Fruit fly (Drosophila melanogaster) whole organism, embryonic: Measurements from ENCODE around the gene Cpr65Az.

Experiments
- Atf3 ChIP-seq: fragments of 200-800 bp; sonication (Bioruptor generic); optimal IDR thresholded peaks from 3 replicates; lab custom pipeline; 2016; ENCODE audit warnings: missing biosample characterization, missing genetic modification characterization
- Atf6 ChIP-seq: fragments of 200-800 bp; sonication (Bioruptor generic); IDR thresholded peaks from 2 replicates; pipeline ENCODE4 v1.3.6; 2022; ENCODE audit warnings: missing biosample characterization, missing genetic modification characterization
- CG10147 ChIP-seq: fragments of 200-800 bp; sonication (Bioruptor generic); optimal IDR thresholded peaks from 2 replicates; lab custom pipeline; 2019; ENCODE audit warnings: missing biosample characterization, mild to moderate bottlenecking, missing genetic modification characterization, moderate library complexity
- CG10654 ChIP-seq: fragments of 200-800 bp; sonication (Bioruptor generic); optimal IDR thresholded peaks from 2 replicates; lab custom pipeline; 2016; ENCODE audit warnings: missing biosample characterization, missing genetic modification characterization
- CG11085 ChIP-seq: fragments of 200-800 bp; sonication (Bioruptor generic); IDR thresholded peaks from 2 replicates; pipeline ENCODE4 v1.3.6; 2022; ENCODE audit warnings: missing biosample characterization, missing genetic modification characterization
- CG12219 ChIP-seq: fragments of 200-800 bp; sonication (Bioruptor generic); optimal IDR thresholded peaks from 3 replicates; lab custom pipeline; 2018; ENCODE audit warnings: missing biosample characterization, mild to moderate bottlenecking, missing genetic modification characterization
- CG1233 ChIP-seq: fragments of 200-800 bp; sonication (Bioruptor generic); optimal IDR thresholded peaks from 4 replicates; lab custom pipeline; 2018; ENCODE audit warnings: missing biosample characterization, mild to moderate bottlenecking, missing genetic modification characterization
- CG12769 ChIP-seq: fragments of 200-800 bp; sonication (Bioruptor generic); optimal IDR thresholded peaks from 2 replicates; lab custom pipeline; 2019; ENCODE audit warnings: missing biosample characterization, mild to moderate bottlenecking, missing genetic modification characterization, moderate library complexity
- CG13424 ChIP-seq: fragments of 200-800 bp; sonication (Bioruptor generic); optimal IDR thresholded peaks from 2 replicates; lab custom pipeline; 2019; ENCODE audit warnings: missing biosample characterization, mild to moderate bottlenecking, missing genetic modification characterization, moderate library complexity
- CG1529 ChIP-seq: fragments of 200-800 bp; sonication (Bioruptor generic); optimal IDR thresholded peaks from 3 replicates; lab custom pipeline; 2018; ENCODE audit warnings: missing biosample characterization, missing genetic modification characterization
- CG15514 ChIP-seq: fragments of 200-800 bp; sonication (Bioruptor generic); optimal IDR thresholded peaks from 3 replicates; lab custom pipeline; 2017; ENCODE audit warnings: missing biosample characterization, missing genetic modification characterization, mild to moderate bottlenecking, moderate library complexity, missing genetic modification reagents
- CG15601 ChIP-seq: fragments of 200-800 bp; sonication (Bioruptor generic); optimal IDR thresholded peaks from 3 replicates; lab custom pipeline; 2019; ENCODE audit warnings: missing biosample characterization, mild to moderate bottlenecking, missing genetic modification characterization, moderate library complexity
- CG16813 ChIP-seq: fragments of 200-800 bp; sonication (Bioruptor generic); IDR thresholded peaks from 3 replicates; pipeline ENCODE4 v1.3.6; 2022; ENCODE audit warnings: missing biosample characterization, missing genetic modification characterization; ENCODE audit not compliant: partially characterized antibody
- CG2120 ChIP-seq: fragments of 200-800 bp; sonication (Bioruptor generic); optimal IDR thresholded peaks from 3 replicates; lab custom pipeline; 2016; ENCODE audit warnings: missing biosample characterization, missing genetic modification characterization
- CG32772 ChIP-seq: fragments of 200-800 bp; sonication (Bioruptor generic); IDR thresholded peaks from 2 replicates; pipeline ENCODE4 v1.3.6; 2022; ENCODE audit warnings: missing biosample characterization, missing genetic modification characterization
- CG33213 ChIP-seq: fragments of 200-800 bp; sonication (Bioruptor generic); optimal IDR thresholded peaks from 3 replicates; lab custom pipeline; 2016; ENCODE audit warnings: missing biosample characterization, missing genetic modification characterization
- CG43689 ChIP-seq: fragments of 200-800 bp; sonication (Bioruptor generic); IDR thresholded peaks from 2 replicates; pipeline ENCODE4 v1.3.6; 2022; ENCODE audit warnings: missing biosample characterization, missing genetic modification characterization
- CG6272 ChIP-seq: fragments of 200-800 bp; sonication (Bioruptor generic); IDR thresholded peaks from 2 replicates; pipeline ENCODE4 v1.3.6; 2022; ENCODE audit warnings: missing biosample characterization, missing genetic modification characterization
- CG8478 ChIP-seq: fragments of >200 bp; optimal IDR thresholded peaks from 2 replicates; lab custom pipeline; 2018
- CG9609 ChIP-seq: fragments of 200-800 bp; sonication (Bioruptor generic); optimal IDR thresholded peaks from 3 replicates; lab custom pipeline; 2016; ENCODE audit warnings: missing biosample characterization, missing genetic modification characterization
- CG9876 ChIP-seq: fragments of 200-800 bp; sonication (Bioruptor generic); optimal IDR thresholded peaks from 2 replicates; lab custom pipeline; 2016; ENCODE audit warnings: missing biosample characterization, missing genetic modification characterization
- CTCF ChIP-seq: fragments of 200-800 bp; sonication (Bioruptor generic); optimal IDR thresholded peaks from 2 replicates; lab custom pipeline; 2017; ENCODE audit warnings: missing biosample characterization, mild to moderate bottlenecking, missing genetic modification characterization, moderate library complexity
- Dfd ChIP-seq, 2 experiments: fragments of >200 bp; optimal IDR thresholded peaks; 2 replicates each; lab custom pipeline; 2017; ENCODE audit warnings: missing biosample characterization in 2 of 2, missing genetic modification characterization in 2 of 2
- Dref ChIP-seq: fragments of 200-800 bp; sonication (Bioruptor generic); IDR thresholded peaks from 2 replicates; pipeline ENCODE4 v1.3.6; 2022; ENCODE audit warnings: missing biosample characterization, missing genetic modification characterization
- GATAe ChIP-seq: fragments of 200-800 bp; sonication (Bioruptor generic); conservative IDR thresholded peaks from 2 replicates; pipeline ENCODE4 v1.3.6; 2022; ENCODE audit warnings: missing biosample characterization, missing genetic modification characterization
- HLHmδ ChIP-seq: fragments of 200-800 bp; sonication (Bioruptor generic); optimal IDR thresholded peaks from 2 replicates; lab custom pipeline; 2018; ENCODE audit warnings: missing biosample characterization, mild to moderate bottlenecking, missing genetic modification characterization, moderate library complexity
- Jarid2 ChIP-seq: fragments of 200-800 bp; sonication (Bioruptor generic); optimal IDR thresholded peaks from 3 replicates; lab custom pipeline; 2017; ENCODE audit warnings: mild to moderate bottlenecking, missing biosample characterization, missing genetic modification reagents, missing genetic modification characterization
- Max ChIP-seq: fragments of 200-800 bp; sonication (Bioruptor generic); optimal IDR thresholded peaks from 2 replicates; lab custom pipeline; 2016; ENCODE audit warnings: missing biosample characterization, mild to moderate bottlenecking, missing genetic modification characterization
- Nf-YC ChIP-seq: fragments of 200-800 bp; optimal IDR thresholded peaks from 3 replicates; lab custom pipeline; 2019; ENCODE audit warnings: missing biosample characterization, mild to moderate bottlenecking, missing genetic modification characterization, moderate library complexity
- NfI ChIP-seq: fragments of 200-800 bp; sonication (Bioruptor generic); optimal IDR thresholded peaks from 3 replicates; lab custom pipeline; 2018; ENCODE audit warnings: missing biosample characterization, mild to moderate bottlenecking, missing genetic modification characterization, moderate library complexity
- Ravus ChIP-seq: fragments of 200-800 bp; sonication (Bioruptor generic); IDR thresholded peaks from 2 replicates; pipeline ENCODE4 v1.3.6; 2022; ENCODE audit warnings: missing biosample characterization, missing genetic modification characterization
- Sin3A ChIP-seq: fragments of >200 bp; optimal IDR thresholded peaks from 2 replicates; lab custom pipeline; 2018
- ara ChIP-seq: fragments of 200-800 bp; sonication (Bioruptor generic); IDR thresholded peaks from 2 replicates; pipeline ENCODE4 v1.3.6; 2022; ENCODE audit warnings: missing biosample characterization, missing genetic modification characterization
- bbx ChIP-seq: fragments of 200-800 bp; sonication (Bioruptor generic); IDR thresholded peaks from 2 replicates; pipeline ENCODE4 v1.3.6; 2022; ENCODE audit warnings: missing biosample characterization, missing genetic modification characterization; ENCODE audit not compliant: partially characterized antibody
- cas ChIP-seq: fragments of 200-800 bp; sonication (Bioruptor generic); IDR thresholded peaks from 2 replicates; pipeline ENCODE4 v1.3.6; 2022; ENCODE audit warnings: missing biosample characterization, missing genetic modification characterization
- cato ChIP-seq: fragments of 200-800 bp; sonication (Bioruptor generic); optimal IDR thresholded peaks from 2 replicates; lab custom pipeline; 2016; ENCODE audit warnings: missing biosample characterization, missing genetic modification characterization, borderline replicate concordance
- chn ChIP-seq: fragments of 200-800 bp; sonication (Bioruptor generic); optimal IDR thresholded peaks from 2 replicates; lab custom pipeline; 2016; ENCODE audit warnings: missing biosample characterization, missing genetic modification characterization
- ewg ChIP-seq: fragments of 200-800 bp; sonication (Bioruptor generic); optimal IDR thresholded peaks from 3 replicates; lab custom pipeline; 2017; ENCODE audit warnings: mild to moderate bottlenecking, missing biosample characterization, missing genetic modification reagents, missing genetic modification characterization
- exex ChIP-seq: fragments of 200-800 bp; sonication (Bioruptor generic); optimal IDR thresholded peaks from 4 replicates; lab custom pipeline; 2018; ENCODE audit warnings: missing biosample characterization, mild to moderate bottlenecking, missing genetic modification characterization, moderate library complexity
- hth ChIP-seq: fragments of >200 bp; optimal IDR thresholded peaks from 2 replicates; lab custom pipeline; 2017; ENCODE audit warnings: inconsistent platforms
- insv ChIP-seq, 2 experiments: fragments of 200-800 bp; sonication (Bioruptor generic); optimal IDR thresholded peaks; 3 replicates each; lab custom pipeline; 2016 to 2018; ENCODE audit warnings: missing biosample characterization in 2 of 2, missing genetic modification characterization in 2 of 2
- klu ChIP-seq: fragments of 200-800 bp; sonication (Bioruptor generic); IDR thresholded peaks from 2 replicates; pipeline ENCODE4 v1.3.6; 2022; ENCODE audit warnings: missing biosample characterization, missing genetic modification characterization
- nau ChIP-seq: fragments of 200-800 bp; sonication (Bioruptor generic); optimal IDR thresholded peaks from 3 replicates; lab custom pipeline; 2017; ENCODE audit warnings: missing biosample characterization, mild to moderate bottlenecking, missing genetic modification characterization, missing genetic modification reagents
- onecut ChIP-seq: fragments of 200-800 bp; sonication (Bioruptor generic); IDR thresholded peaks from 2 replicates; pipeline ENCODE4 v1.3.6; 2022; ENCODE audit warnings: missing biosample characterization, missing genetic modification characterization
- p53 ChIP-seq: fragments of 200-800 bp; sonication (Bioruptor generic); optimal IDR thresholded peaks from 2 replicates; lab custom pipeline; 2016; ENCODE audit warnings: missing biosample characterization, missing genetic modification characterization
- pnt ChIP-seq: fragments of 200-800 bp; sonication (Bioruptor generic); optimal IDR thresholded peaks from 3 replicates; lab custom pipeline; 2016; ENCODE audit warnings: missing biosample characterization, missing genetic modification characterization
- pros ChIP-seq: fragments of 200-800 bp; sonication (Bioruptor generic); optimal IDR thresholded peaks from 3 replicates; lab custom pipeline; 2019; ENCODE audit warnings: missing biosample characterization, mild to moderate bottlenecking, missing genetic modification characterization, moderate library complexity
- pum ChIP-seq: fragments of 200-800 bp; sonication (Bioruptor generic); optimal IDR thresholded peaks from 2 replicates; lab custom pipeline; 2016; ENCODE audit warnings: missing biosample characterization, missing genetic modification characterization
- slp2 ChIP-seq: fragments of 200-800 bp; sonication (Bioruptor generic); optimal IDR thresholded peaks from 2 replicates; lab custom pipeline; 2016; ENCODE audit warnings: missing biosample characterization, missing genetic modification characterization
- sug ChIP-seq: fragments of 200-800 bp; optimal IDR thresholded peaks from 2 replicates; lab custom pipeline; 2019; ENCODE audit warnings: missing biosample characterization, mild to moderate bottlenecking, missing genetic modification characterization, moderate library complexity
- vvl ChIP-seq: fragments of 200-800 bp; sonication (Bioruptor generic); IDR thresholded peaks from 2 replicates; pipeline ENCODE4 v1.3.6; 2022; ENCODE audit warnings: missing biosample characterization, missing genetic modification characterization

The Cpr65Az gene

DNA sequence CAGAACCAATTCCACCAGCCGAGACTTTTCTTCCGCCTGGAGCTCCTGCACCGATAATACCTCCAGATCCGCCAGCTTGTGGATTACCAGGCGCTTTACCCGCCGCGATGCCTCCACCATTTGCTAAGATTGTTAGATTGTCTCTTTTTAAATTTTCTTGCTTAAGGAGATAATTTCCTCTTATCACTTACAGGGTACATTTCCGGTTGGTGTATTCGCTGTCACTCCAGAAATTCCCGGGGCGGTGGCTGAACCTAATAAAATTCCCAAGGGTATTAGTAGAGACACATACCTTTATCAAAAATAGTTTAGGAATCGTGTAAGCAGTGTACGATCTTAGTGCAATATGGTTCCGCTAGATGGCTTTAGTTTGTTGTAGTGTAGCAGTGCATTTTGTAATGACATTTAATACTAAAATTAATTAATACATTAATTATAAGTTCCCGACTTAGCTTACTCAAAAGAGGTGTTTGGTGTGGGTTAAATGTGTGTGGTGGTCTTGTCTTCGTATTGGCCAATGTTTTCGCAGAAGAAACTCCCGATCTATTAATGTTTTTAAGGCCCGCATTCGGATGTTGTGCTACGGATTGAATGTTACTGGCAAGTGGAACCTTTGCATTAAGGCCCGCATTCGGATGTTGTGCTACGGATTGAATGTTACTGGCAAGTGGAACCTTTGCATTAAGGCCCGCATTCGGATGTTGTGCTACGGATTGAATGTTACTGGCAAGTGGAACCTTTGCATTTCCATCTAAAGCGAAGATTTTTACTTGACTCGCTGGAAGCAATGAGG lies 35.8 kb upstream of the Cpr65Az start (continued):
- TF ChIP-seq nau (GFP tag; lab: Kevin White, UChicago) (peak; percentile 87), Atf6 (GFP tag; lab: Robert Waterston, UW) (peak; percentile 71), slp2 (peak; percentile 66), vvl (GFP tag; lab: Robert Waterston, UW) (peak; percentile 96), p53 (GFP tag; lab: Kevin White, UChicago) (peak; percentile 70), Nf-YC (tag; lab: Kevin White, UChicago) (peak; percentile 52), pros (GFP tag; lab: Kevin White, UChicago) (no peak), pnt (GFP tag; lab: Kevin White, UChicago) (no peak), CG15601 (peak; percentile 53), CG10654 (peak; percentile 75), cas (no peak), chn (GFP tag; lab: Kevin White, UChicago) (no peak), bbx (no peak), hth (no peak), GATAe (GFP tag; lab: Robert Waterston, UW) (no peak), HLHmδ (GFP tag; lab: Kevin White, UChicago) (peak; percentile 97), Sin3A (lab: Kevin White, UChicago) (peak; percentile 43), CG16813 (GFP tag; lab: Robert Waterston, UW) (no peak), sug (tag; lab: Kevin White, UChicago) (no peak), Atf3 (GFP tag; lab: Kevin White, UChicago) (no peak), CG9876 (GFP tag; lab: Kevin White, UChicago) (peak; percentile 16), pum (GFP tag; lab: Kevin White, UChicago) (no peak), klu (GFP tag; lab: Robert Waterston, UW) (peak; percentile 53; the same call in 1 of the 2 replicates), CG6272 (GFP tag; lab: Robert Waterston, UW) (peak; percentile 55), CG32772 (GFP tag; lab: Robert Waterston, UW) (no peak; the same call in 1 of the 2 replicates), exex (tag; lab: Kevin White, UChicago) (no peak), CG10147 (GFP tag; lab: Kevin White, UChicago) (peak; percentile 54), CG2120 (GFP tag; lab: Kevin White, UChicago) (no peak), CG9609 (GFP tag; lab: Kevin White, UChicago) (peak; percentile 21), CG12769 (tag; lab: Kevin White, UChicago) (peak; percentile 88), NfI (GFP tag; lab: Kevin White, UChicago) (peak; percentile 90), ewg (GFP tag; lab: Kevin White, UChicago) (peak; percentile 49), CG43689 (GFP tag; lab: Robert Waterston, UW) (peak; percentile 71), CG12219 (peak; percentile 76), CG1233 (GFP tag; lab: Kevin White, UChicago) (peak; percentile 89), CG8478 (lab: Kevin White, UChicago) (no peak), Jarid2 (GFP tag; lab: Kevin White, UChicago) (peak; percentile 58), ara (GFP tag; lab: Robert Waterston, UW) (peak; percentile 83), onecut (GFP tag; lab: Robert Waterston, UW) (peak; percentile 86), CG1529 (GFP tag; lab: Kevin White, UChicago) (peak; percentile 46), CTCF (GFP tag; lab: Kevin White, UChicago) (peak; percentile 91), Ravus (GFP tag; lab: Robert Waterston, UW) (no peak; the same call in 1 of the 2 replicates), Dref (GFP tag; lab: Robert Waterston, UW) (no peak), CG13424 (tag; lab: Kevin White, UChicago) (peak; percentile 34), insv (GFP tag; optimal IDR thresholded peaks at IDR 0.05; lab: Kevin White, UChicago) (peak in 1 of 2 experiments; percentile 47), CG33213 (GFP tag; lab: Kevin White, UChicago) (peak; percentile 82), Max (GFP tag; lab: Kevin White, UChicago) (peak; percentile 40), CG11085 (GFP tag; lab: Robert Waterston, UW) (peak; percentile 83), cato (GFP tag; lab: Kevin White, UChicago) (no peak), CG15514 (GFP tag; lab: Kevin White, UChicago) (peak; percentile 80), Dfd (GFP tag; optimal IDR thresholded peaks at IDR 0.05; lab: Kevin White, UChicago) (peak in 1 of 2 experiments; percentile 83)
